Fruit fly (Drosophila melanogaster) whole organism, wandering third instar larva: ENCODE data around the gene CG31689.

Experiments
- Abd-B ChIP-seq: fragments of >200 bp; optimal IDR thresholded peaks from 2 replicates; lab custom pipeline; 2017; ENCODE audit warnings: missing biosample characterization, missing genetic modification characterization
- CG32264 ChIP-seq: fragments of 200-800 bp; sonication (Bioruptor generic); optimal IDR thresholded peaks from 2 replicates; lab custom pipeline; 2016; ENCODE audit warnings: missing biosample characterization, missing genetic modification characterization
- CG9705 ChIP-seq: fragments of 200-800 bp; sonication (Bioruptor generic); optimal IDR thresholded peaks from 2 replicates; lab custom pipeline; 2018; ENCODE audit warnings: missing biosample characterization, mild to moderate bottlenecking, missing genetic modification characterization
- CrebA ChIP-seq: fragments of 200-800 bp; sonication (Bioruptor generic); optimal IDR thresholded peaks from 2 replicates; lab custom pipeline; 2016; ENCODE audit warnings: missing biosample characterization, mild to moderate bottlenecking, missing genetic modification characterization, borderline replicate concordance
- Dfd ChIP-seq: fragments of >200 bp; optimal IDR thresholded peaks from 2 replicates; lab custom pipeline; 2017; ENCODE audit warnings: missing biosample characterization, missing genetic modification characterization
- Dif ChIP-seq: fragments of 200-275, 200-300 bp; sonication (Bioruptor generic); optimal IDR thresholded peaks from 2 replicates; lab custom pipeline; 2018; ENCODE audit warnings: missing biosample characterization, missing genetic modification characterization; ENCODE audit not compliant: partially characterized antibody
- GATAd ChIP-seq: sonication (Bioruptor generic); optimal IDR thresholded peaks from 2 replicates; lab custom pipeline; 2016; ENCODE audit warnings: missing biosample characterization, missing genetic modification characterization
- HLH106 ChIP-seq: fragments of 200-800 bp; optimal IDR thresholded peaks from 3 replicates; lab custom pipeline; 2019; ENCODE audit warnings: missing biosample characterization, mild to moderate bottlenecking, missing genetic modification characterization, moderate library complexity
- Hnf4 ChIP-seq: fragments of 200-800 bp; sonication (Bioruptor generic); optimal IDR thresholded peaks from 2 replicates; lab custom pipeline; 2016; ENCODE audit warnings: missing biosample characterization, mild to moderate bottlenecking, missing genetic modification characterization
- Hr78 ChIP-seq: fragments of >200 bp; optimal IDR thresholded peaks from 2 replicates; lab custom pipeline; 2017; ENCODE audit warnings: missing biosample characterization, missing genetic modification characterization
- Hr83 ChIP-seq: fragments of 200-300 bp; sonication (Bioruptor generic); optimal IDR thresholded peaks from 2 replicates; lab custom pipeline; 2016; ENCODE audit warnings: missing biosample characterization, mild to moderate bottlenecking, missing genetic modification characterization, moderate library complexity; ENCODE audit not compliant: poor library complexity, severe bottlenecking
- Jra ChIP-seq: sonication (Bioruptor generic); optimal IDR thresholded peaks from 2 replicates; lab custom pipeline; 2016; ENCODE audit warnings: missing biosample characterization, missing genetic modification characterization
- Mio ChIP-seq: sonication (Bioruptor generic); optimal IDR thresholded peaks from 2 replicates; lab custom pipeline; 2016; ENCODE audit warnings: missing biosample characterization, missing genetic modification characterization
- Myc ChIP-seq: fragments of >200 bp; optimal IDR thresholded peaks from 2 replicates; lab custom pipeline; 2017
- N ChIP-seq: fragments of >200 bp; optimal IDR thresholded peaks from 2 replicates; lab custom pipeline; 2018; ENCODE audit warnings: missing biosample characterization, missing external identifiers, missing genetic modification characterization
- OdsH ChIP-seq: fragments of 200-800 bp; sonication (Bioruptor generic); optimal IDR thresholded peaks from 2 replicates; lab custom pipeline; 2016; ENCODE audit warnings: missing biosample characterization, mild to moderate bottlenecking, missing genetic modification characterization
- Rel ChIP-seq, 2 experiments: fragments of 200-800 bp; sonication (Bioruptor generic) in 1 of 2; optimal IDR thresholded peaks; 2 replicates in 1 of 2; 3 replicates in 1 of 2; lab custom pipeline; 2016 to 2019; ENCODE audit warnings: mild to moderate bottlenecking in 2 of 2, missing biosample characterization in 2 of 2, missing genetic modification characterization in 2 of 2, moderate library complexity in 1 of 2
- Sp1 ChIP-seq: fragments of 200-800 bp; sonication (Bioruptor generic); optimal IDR thresholded peaks from 3 replicates; lab custom pipeline; 2019; ENCODE audit warnings: missing biosample characterization, mild to moderate bottlenecking, missing genetic modification characterization, moderate library complexity
- Vsx2 ChIP-seq: fragments of 200-300, 225-300 bp; sonication (Bioruptor generic); optimal IDR thresholded peaks from 2 replicates; lab custom pipeline; 2018; ENCODE audit warnings: missing biosample characterization, missing genetic modification characterization; ENCODE audit not compliant: partially characterized antibody
- br ChIP-seq: fragments of 200-800 bp; sonication (Bioruptor generic); optimal IDR thresholded peaks from 2 replicates; lab custom pipeline; 2016; ENCODE audit warnings: missing biosample characterization, missing genetic modification characterization
- brk ChIP-seq: fragments of 200-800 bp; sonication (Bioruptor generic); optimal IDR thresholded peaks from 2 replicates; lab custom pipeline; 2016; ENCODE audit warnings: missing biosample characterization, mild to moderate bottlenecking, missing genetic modification characterization
- dl ChIP-seq, 2 experiments: fragments of 175-275, 200-275 bp in 1 of 2; fragments of 200-275 bp in 1 of 2; sonication (Bioruptor generic); optimal IDR thresholded peaks; lab custom pipeline; 2018; ENCODE audit warnings: mild to moderate bottlenecking in 2 of 2, missing biosample characterization in 2 of 2, missing genetic modification characterization in 2 of 2, moderate library complexity in 2 of 2; ENCODE audit not compliant: partially characterized antibody in 2 of 2, insufficient read depth in 1 of 2
- dmrt93B ChIP-seq: fragments of 200-800 bp; sonication (Bioruptor generic); optimal IDR thresholded peaks from 2 replicates; lab custom pipeline; 2018; ENCODE audit warnings: missing biosample characterization, mild to moderate bottlenecking, missing genetic modification characterization
- dsf ChIP-seq: sonication (Bioruptor generic); optimal IDR thresholded peaks from 2 replicates; lab custom pipeline; 2016; ENCODE audit warnings: missing biosample characterization, missing genetic modification characterization, borderline replicate concordance
- ey ChIP-seq: fragments of 200-800 bp; sonication (Bioruptor generic); optimal IDR thresholded peaks from 2 replicates; lab custom pipeline; 2016; ENCODE audit warnings: missing biosample characterization, missing genetic modification characterization
- foxo ChIP-seq, 2 experiments: fragments of 200-800 bp; sonication (Bioruptor generic); optimal IDR thresholded peaks; 2 replicates in 1 of 2; 3 replicates in 1 of 2; lab custom pipeline; 2016 to 2017; ENCODE audit warnings: missing biosample characterization in 2 of 2, missing genetic modification characterization in 2 of 2
- fru ChIP-seq: fragments of 200-800 bp; sonication (Bioruptor generic); optimal IDR thresholded peaks from 3 replicates; lab custom pipeline; 2016; ENCODE audit warnings: missing biosample characterization, mild to moderate bottlenecking, missing genetic modification characterization
- h ChIP-seq: fragments of 200-800 bp; sonication (Bioruptor generic); optimal IDR thresholded peaks from 3 replicates; lab custom pipeline; 2016; ENCODE audit warnings: missing biosample characterization, mild to moderate bottlenecking, missing genetic modification characterization
- jim ChIP-seq: fragments of 175-275, 200-325 bp; sonication (Bioruptor generic); optimal IDR thresholded peaks from 2 replicates; lab custom pipeline; 2016; ENCODE audit warnings: missing biosample characterization, mild to moderate bottlenecking, missing genetic modification characterization
- lola ChIP-seq: fragments of >200 bp; optimal IDR thresholded peaks from 2 replicates; lab custom pipeline; 2017; ENCODE audit warnings: missing biosample characterization, missing genetic modification characterization
- pan ChIP-seq: fragments of >200 bp; optimal IDR thresholded peaks from 2 replicates; lab custom pipeline; 2017
- psq ChIP-seq: fragments of 200-800 bp; sonication (Bioruptor generic); optimal IDR thresholded peaks from 3 replicates; lab custom pipeline; 2017; ENCODE audit warnings: missing biosample characterization, mild to moderate bottlenecking, missing genetic modification characterization, moderate library complexity
- rgr ChIP-seq: fragments of 200-800 bp; sonication (Bioruptor generic); optimal IDR thresholded peaks from 3 replicates; lab custom pipeline; 2016; ENCODE audit warnings: missing biosample characterization, mild to moderate bottlenecking, missing genetic modification characterization
- sage ChIP-seq: fragments of 200-800 bp; sonication (Bioruptor generic); optimal IDR thresholded peaks from 2 replicates; lab custom pipeline; 2016; ENCODE audit warnings: missing biosample characterization, mild to moderate bottlenecking, missing genetic modification characterization
- sv ChIP-seq: fragments of 200-800 bp; sonication (Bioruptor generic); optimal IDR thresholded peaks from 3 replicates; lab custom pipeline; 2016; ENCODE audit warnings: missing biosample characterization, missing genetic modification characterization
- tai ChIP-seq: sonication (Bioruptor generic); optimal IDR thresholded peaks from 2 replicates; lab custom pipeline; 2016; ENCODE audit warnings: missing biosample characterization, missing genetic modification characterization
- usp ChIP-seq: fragments of >200 bp; optimal IDR thresholded peaks from 2 replicates; lab custom pipeline; 2017; ENCODE audit warnings: missing biosample characterization, missing genetic modification characterization
- woc ChIP-seq: sonication (Bioruptor generic); optimal IDR thresholded peaks from 2 replicates; lab custom pipeline; 2016; ENCODE audit warnings: missing biosample characterization, mild to moderate bottlenecking, missing genetic modification characterization

The CG31689 gene

DNA sequence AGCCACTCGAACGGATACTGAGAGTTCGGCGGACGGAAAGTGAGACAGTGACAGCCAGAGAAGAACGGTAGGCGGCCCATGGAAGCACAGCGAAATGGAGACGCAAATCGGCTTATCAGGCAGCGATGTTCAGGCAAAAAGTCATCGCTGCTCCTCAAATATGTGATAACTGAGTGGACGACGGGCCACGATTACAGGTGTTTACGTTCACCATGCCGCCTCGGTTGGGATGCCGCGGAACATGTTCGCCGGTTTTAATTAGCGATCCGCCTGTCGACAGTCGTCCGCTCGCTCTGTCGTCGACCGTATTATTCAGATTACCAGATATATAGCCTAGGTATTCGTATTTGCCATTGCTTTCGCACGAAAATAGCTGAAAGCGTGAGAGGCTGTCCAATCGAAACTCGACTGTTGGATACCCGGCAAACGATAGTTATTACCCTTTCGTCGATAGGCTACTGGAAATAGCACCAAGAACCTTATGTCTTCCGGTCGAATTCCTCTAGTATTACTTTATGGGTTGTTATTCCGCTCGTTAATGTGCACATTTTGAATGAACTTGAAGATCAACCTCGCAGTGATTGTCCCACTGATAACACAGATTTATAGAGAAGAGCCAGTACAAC lies 25.7 kb downstream of the CG31689 start:
- TF ChIP-seq rgr (GFP tag; lab: Kevin White, UChicago) (no peak), pan (no peak), lola (GFP tag; lab: Kevin White, UChicago) (no peak), woc (GFP tag; lab: Kevin White, UChicago) (no peak), dsf (GFP tag; lab: Kevin White, UChicago) (no peak), Hr78 (no peak), Sp1 (no peak), CG32264 (GFP tag; lab: Kevin White, UChicago) (no peak), Mio (no peak), br (GFP tag; lab: Kevin White, UChicago) (no peak), psq (GFP tag; lab: Kevin White, UChicago) (no peak), sv (GFP tag; lab: Kevin White, UChicago) (no peak), tai (GFP tag; lab: Kevin White, UChicago) (no peak), HLH106 (no peak), Jra (no peak), Hr83 (peak; percentile 1), CrebA (GFP tag; lab: Kevin White, UChicago) (no peak), usp (GFP tag; lab: Kevin White, UChicago) (no peak), jim (GFP tag; lab: Kevin White, UChicago) (no peak), GATAd (no peak), Dif (peak; percentile 57), Dfd (GFP tag; lab: Kevin White, UChicago) (no peak), OdsH (GFP tag; lab: Kevin White, UChicago) (no peak), h (GFP tag; lab: Kevin White, UChicago) (peak; percentile 54), Vsx2 (GFP tag; lab: Kevin White, UChicago) (no peak), Abd-B (no peak), sage (GFP tag; lab: Kevin White, UChicago) (no peak), dmrt93B (no peak), Hnf4 (GFP tag; lab: Kevin White, UChicago) (peak; percentile 16), ey (GFP tag; lab: Kevin White, UChicago) (no peak), N (GFP tag; lab: Kevin White, UChicago) (no peak), dl (GFP tag; optimal IDR thresholded peaks at IDR 0.05; lab: Kevin White, UChicago; ENCODE audit: insufficient read depth in 1 of 2, partially characterized antibody in 2 of 2) (peak in 1 of 2 experiments; percentile 13), fru (no peak), brk (no peak), foxo (GFP tag; optimal IDR thresholded peaks at IDR 0.05; lab: Kevin White, UChicago) (no peak), Myc (lab: Kevin White, UChicago) (no peak), CG9705 (no peak), Rel (GFP tag; optimal IDR thresholded peaks at IDR 0.05; lab: Kevin White, UChicago) (no peak), Rel (tag; optimal IDR thresholded peaks at IDR 0.05; lab: Kevin White, UChicago) (peak; percentile 70)

DNA sequence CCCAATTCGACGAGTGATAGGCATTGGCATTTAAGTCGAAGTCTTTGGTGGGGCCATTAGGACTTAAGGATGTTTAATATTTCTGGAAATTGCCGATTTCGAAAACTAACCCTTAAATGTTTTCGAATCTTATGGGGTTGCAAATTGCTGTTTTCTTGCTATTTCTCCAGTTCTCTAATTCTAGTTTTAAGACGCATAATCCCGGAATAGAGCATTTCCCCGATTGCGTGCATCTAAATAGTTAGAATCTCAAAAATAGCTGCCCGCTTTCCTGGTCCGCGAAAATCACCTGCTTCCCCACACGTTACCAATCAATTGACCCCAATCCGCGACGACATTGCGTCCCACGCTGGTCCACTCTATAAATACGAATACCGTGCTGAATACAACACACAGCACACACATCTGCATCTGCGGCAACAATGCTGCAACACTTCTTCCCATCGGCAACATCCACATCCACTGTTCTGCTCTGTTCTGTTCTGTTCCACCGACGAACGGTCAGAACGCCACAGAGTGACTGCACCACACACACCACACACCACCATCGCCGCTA lies 26.5 kb downstream of the CG31689 start, which contains the start of gene Bacc:
Bacc (plus strand) TSS at position 542 of the 556 bp plus-strand sequence.
- TF ChIP-seq Mio (peak; percentile 76), pan (no peak), Hr78 (no peak), OdsH (GFP tag; lab: Kevin White, UChicago) (peak; percentile 98), Dfd (GFP tag; lab: Kevin White, UChicago) (peak; percentile 76), Abd-B (no peak), Sp1 (peak; percentile 98), sv (GFP tag; lab: Kevin White, UChicago) (peak; percentile 81), woc (GFP tag; lab: Kevin White, UChicago) (peak; percentile 92), CG32264 (GFP tag; lab: Kevin White, UChicago) (peak; percentile 82), Rel (GFP tag; optimal IDR thresholded peaks at IDR 0.05; lab: Kevin White, UChicago) (peak; percentile 85), Rel (tag; optimal IDR thresholded peaks at IDR 0.05; lab: Kevin White, UChicago) (peak; percentile 25), sage (GFP tag; lab: Kevin White, UChicago) (peak; percentile 85), tai (GFP tag; lab: Kevin White, UChicago) (no peak), Jra (peak; percentile 90), GATAd (no peak), dmrt93B (peak; percentile 96), Vsx2 (GFP tag; lab: Kevin White, UChicago) (no peak), h (GFP tag; lab: Kevin White, UChicago) (peak; percentile 96), CG9705 (peak; percentile 92), br (GFP tag; lab: Kevin White, UChicago) (peak; percentile 97), N (GFP tag; lab: Kevin White, UChicago) (peak; percentile 12), jim (GFP tag; lab: Kevin White, UChicago) (no peak), lola (GFP tag; lab: Kevin White, UChicago) (no peak), dsf (GFP tag; lab: Kevin White, UChicago) (peak; percentile 65), ey (GFP tag; lab: Kevin White, UChicago) (peak; percentile 97), Hr83 (peak; percentile 87), CrebA (GFP tag; lab: Kevin White, UChicago) (no peak), psq (GFP tag; lab: Kevin White, UChicago) (peak; percentile 93), brk (peak; percentile 40), Hnf4 (GFP tag; lab: Kevin White, UChicago) (peak; percentile 81), usp (GFP tag; lab: Kevin White, UChicago) (no peak), dl (GFP tag; optimal IDR thresholded peaks at IDR 0.05; lab: Kevin White, UChicago; ENCODE audit: insufficient read depth in 1 of 2, partially characterized antibody in 2 of 2) (peak; percentile 12 to 28), fru (peak; percentile 98), Myc (lab: Kevin White, UChicago) (no peak), HLH106 (peak; percentile 96), Dif (peak; percentile 61), rgr (GFP tag; lab: Kevin White, UChicago) (peak; percentile 95), foxo (GFP tag; optimal IDR thresholded peaks at IDR 0.05; lab: Kevin White, UChicago) (peak; percentile 89 to 98)
